Worm (Caenorhabditis elegans) whole organism, L2 larva: ENCODE results near the gene ifas-3.

ENCODE experiments used
- C34F6.9 ChIP-seq: fragments of 150-350 bp; optimal IDR thresholded peaks from 2 replicates; lab custom pipeline; 2014; ENCODE audit warnings: missing biosample characterization, missing genetic modification characterization
- F13H6.1 ChIP-seq: sonication (generic microtip); optimal IDR thresholded peaks from 2 replicates; lab custom pipeline; 2016; ENCODE audit warnings: missing genetic modification characterization, missing compliant biosample characterization
- R02D3.7 ChIP-seq: fragments of 150-350 bp; optimal IDR thresholded peaks from 2 replicates; lab custom pipeline; 2014; ENCODE audit warnings: missing biosample characterization, missing genetic modification characterization
- Y55F3AM.14 ChIP-seq: fragments of 200-800 bp; sonication (Bioruptor generic); optimal IDR thresholded peaks from 2 replicates; lab custom pipeline; 2018; ENCODE audit warnings: mild to moderate bottlenecking, missing genetic modification characterization, missing compliant biosample characterization
- ZK546.5 ChIP-seq: sonication (generic microtip); optimal IDR thresholded peaks from 2 replicates; lab custom pipeline; 2017; ENCODE audit warnings: missing biosample characterization, missing genetic modification characterization
- aly-2 ChIP-seq: fragments of 150-350 bp; optimal IDR thresholded peaks from 2 replicates; lab custom pipeline; 2014; ENCODE audit warnings: missing biosample characterization, missing genetic modification characterization
- ama-1 ChIP-seq: fragments of 150-350 bp; optimal IDR thresholded peaks from 2 replicates; lab custom pipeline; 2018; ENCODE audit warnings: inconsistent platforms
- ceh-16 ChIP-seq: fragments of 150-350 bp; optimal IDR thresholded peaks from 2 replicates; lab custom pipeline; 2014; ENCODE audit warnings: missing biosample characterization, missing genetic modification characterization
- ceh-82 ChIP-seq: fragments of 150-350 bp; optimal IDR thresholded peaks from 2 replicates; lab custom pipeline; 2014; ENCODE audit warnings: missing biosample characterization, missing genetic modification characterization
- crh-2 ChIP-seq: sonication (generic microtip); optimal IDR thresholded peaks from 2 replicates; lab custom pipeline; 2017; ENCODE audit warnings: missing biosample characterization, missing genetic modification characterization
- dmd-4 ChIP-seq: sonication (generic microtip); optimal IDR thresholded peaks from 2 replicates; lab custom pipeline; 2017; ENCODE audit warnings: missing biosample characterization, missing genetic modification characterization
- egl-27 ChIP-seq: sonication (generic microtip); optimal IDR thresholded peaks from 3 replicates; lab custom pipeline; 2017; ENCODE audit warnings: missing biosample characterization, missing genetic modification reagents, missing genetic modification characterization
- elt-3 ChIP-seq: sonication (generic microtip); optimal IDR thresholded peaks from 2 replicates; lab custom pipeline; 2017; ENCODE audit warnings: missing biosample characterization, missing genetic modification characterization
- fos-1 ChIP-seq: fragments of 150-350 bp; optimal IDR thresholded peaks from 2 replicates; lab custom pipeline; 2014; ENCODE audit warnings: missing biosample characterization, missing genetic modification characterization
- gmeb-1 ChIP-seq: fragments of 150-350 bp; optimal IDR thresholded peaks from 2 replicates; lab custom pipeline; 2014; ENCODE audit warnings: missing biosample characterization, missing genetic modification characterization
- lin-11 ChIP-seq: fragments of 150-350 bp; sonication (generic microtip); optimal IDR thresholded peaks from 2 replicates; lab custom pipeline; 2014; ENCODE audit warnings: missing biosample characterization, missing genetic modification characterization, inconsistent platforms, mixed read lengths
- lin-13 ChIP-seq: fragments of 150-350 bp; optimal IDR thresholded peaks from 2 replicates; lab custom pipeline; 2014; ENCODE audit warnings: missing biosample characterization, missing genetic modification reagents, missing genetic modification characterization
- lsy-2 ChIP-seq, 2 experiments: fragments of 150-350 bp in 1 of 2; sonication (generic microtip) in 1 of 2; optimal IDR thresholded peaks; 2 replicates each; lab custom pipeline; 2014 to 2017; ENCODE audit warnings: missing biosample characterization in 2 of 2, missing genetic modification characterization in 2 of 2
- mdl-1 ChIP-seq, 2 experiments: fragments of 150-350 bp in 1 of 2; sonication (generic microtip) in 1 of 2; optimal IDR thresholded peaks; 2 replicates each; lab custom pipeline; 2017; ENCODE audit warnings: missing biosample characterization in 2 of 2, missing genetic modification characterization in 2 of 2
- nhr-11 ChIP-seq: fragments of 150-350 bp; optimal IDR thresholded peaks from 2 replicates; lab custom pipeline; 2014; ENCODE audit warnings: missing biosample characterization, missing genetic modification characterization
- nhr-129 ChIP-seq: fragments of 150-350 bp; optimal IDR thresholded peaks from 2 replicates; lab custom pipeline; 2014; ENCODE audit warnings: missing biosample characterization, missing genetic modification characterization
- nhr-21 ChIP-seq: fragments of 150-350 bp; optimal IDR thresholded peaks from 2 replicates; lab custom pipeline; 2014; ENCODE audit warnings: missing biosample characterization, missing genetic modification characterization
- nhr-23 ChIP-seq: fragments of 150-350 bp; optimal IDR thresholded peaks from 2 replicates; lab custom pipeline; 2014; ENCODE audit warnings: missing biosample characterization, missing genetic modification reagents, missing genetic modification characterization
- nhr-25 ChIP-seq: fragments of 150-350 bp; sonication (generic microtip); optimal IDR thresholded peaks from 3 replicates; lab custom pipeline; 2014; ENCODE audit warnings: missing biosample characterization, missing genetic modification characterization
- nhr-6 ChIP-seq: fragments of 150-350 bp; optimal IDR thresholded peaks from 2 replicates; lab custom pipeline; 2014; ENCODE audit warnings: missing biosample characterization, missing genetic modification characterization
- nhr-77 ChIP-seq: fragments of 150-350 bp; optimal IDR thresholded peaks from 2 replicates; lab custom pipeline; 2014; ENCODE audit warnings: missing biosample characterization, missing genetic modification characterization
- peb-1 ChIP-seq: fragments of 150-350 bp; optimal IDR thresholded peaks from 2 replicates; lab custom pipeline; 2014; ENCODE audit warnings: missing biosample characterization, missing genetic modification characterization
- sem-4 ChIP-seq: fragments of 150-350 bp; optimal IDR thresholded peaks from 2 replicates; lab custom pipeline; 2014; ENCODE audit warnings: missing biosample characterization, missing genetic modification reagents, missing genetic modification characterization
- skn-1 ChIP-seq: sonication (generic microtip); optimal IDR thresholded peaks from 2 replicates; lab custom pipeline; 2017; ENCODE audit warnings: missing biosample characterization, missing genetic modification characterization
- sma-3 ChIP-seq: sonication (generic microtip); optimal IDR thresholded peaks from 2 replicates; lab custom pipeline; 2016; ENCODE audit warnings: missing genetic modification reagents, missing genetic modification characterization, missing compliant biosample characterization
- sma-9 ChIP-seq, 2 experiments: fragments of 150-350 bp in 1 of 2; sonication (generic microtip) in 1 of 2; optimal IDR thresholded peaks; 2 replicates each; lab custom pipeline; 2014 to 2016; ENCODE audit warnings: missing genetic modification characterization in 2 of 2, mild to moderate bottlenecking in 1 of 2, missing biosample characterization in 1 of 2, missing compliant biosample characterization in 1 of 2, missing genetic modification reagents in 1 of 2, moderate library complexity in 1 of 2
- snpc-4 ChIP-seq: fragments of 150-350 bp; optimal IDR thresholded peaks from 2 replicates; lab custom pipeline; 2014; ENCODE audit warnings: missing biosample characterization, missing genetic modification characterization
- unc-55 ChIP-seq: fragments of 150-350 bp; sonication (generic microtip); optimal IDR thresholded peaks from 3 replicates; lab custom pipeline; 2014; ENCODE audit warnings: missing biosample characterization, missing genetic modification reagents, missing genetic modification characterization
- unc-62 ChIP-seq: fragments of 150-350 bp; optimal IDR thresholded peaks from 2 replicates; lab custom pipeline; 2014; ENCODE audit warnings: missing biosample characterization, missing genetic modification reagents, missing genetic modification characterization
- zag-1 ChIP-seq: fragments of 150-350 bp; optimal IDR thresholded peaks from 2 replicates; lab custom pipeline; 2014; ENCODE audit warnings: missing biosample characterization, missing genetic modification characterization
- ztf-1 ChIP-seq: fragments of 200-800 bp; sonication (Bioruptor generic); conservative IDR thresholded peaks from 2 replicates; pipeline ENCODE4 v1.3.6; 2022; ENCODE audit warnings: missing genetic modification characterization, missing compliant biosample characterization
- ztf-4 ChIP-seq: fragments of 150-350 bp; optimal IDR thresholded peaks from 2 replicates; lab custom pipeline; 2014; ENCODE audit warnings: missing biosample characterization, missing genetic modification characterization

ifas-3 gene

DNA sequence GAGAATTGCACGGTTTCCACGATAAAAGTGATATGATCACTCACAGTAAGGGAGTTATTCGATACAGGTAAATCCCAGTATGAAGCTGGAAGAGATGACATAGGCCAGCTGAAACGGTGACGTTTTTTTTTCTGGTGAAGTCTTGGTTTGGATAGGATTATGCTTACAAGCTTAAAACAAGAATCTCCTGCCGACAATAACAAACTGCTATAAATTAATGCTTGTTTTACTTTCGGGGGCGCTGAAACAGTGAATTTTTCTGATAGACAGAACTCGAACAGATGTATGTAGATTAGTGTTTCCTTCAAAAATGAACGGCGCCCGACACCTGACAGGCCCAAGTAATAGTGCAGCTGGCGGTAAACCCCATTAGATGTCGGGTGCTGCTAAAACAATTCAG, 16.9 kb downstream of the ifas-3 start, which contains the start of gene srv-16:
Gene srv-16 (minus strand): TSS at position 101 of the 400 bp plus-strand sequence.
- no peak for TF ChIP-seq lin-11
- no peak for TF ChIP-seq nhr-21 (tag; lab: Kevin White, UChicago)
- no peak for TF ChIP-seq ZK546.5 (tag; lab: Kevin White, UChicago)
- TF ChIP-seq ztf-4 (tag; lab: Kevin White, UChicago) = no peak
- TF ChIP-seq nhr-6 (tag; lab: Kevin White, UChicago) = no peak
- TF ChIP-seq, all 48 proteins: peak for 0

DNA sequence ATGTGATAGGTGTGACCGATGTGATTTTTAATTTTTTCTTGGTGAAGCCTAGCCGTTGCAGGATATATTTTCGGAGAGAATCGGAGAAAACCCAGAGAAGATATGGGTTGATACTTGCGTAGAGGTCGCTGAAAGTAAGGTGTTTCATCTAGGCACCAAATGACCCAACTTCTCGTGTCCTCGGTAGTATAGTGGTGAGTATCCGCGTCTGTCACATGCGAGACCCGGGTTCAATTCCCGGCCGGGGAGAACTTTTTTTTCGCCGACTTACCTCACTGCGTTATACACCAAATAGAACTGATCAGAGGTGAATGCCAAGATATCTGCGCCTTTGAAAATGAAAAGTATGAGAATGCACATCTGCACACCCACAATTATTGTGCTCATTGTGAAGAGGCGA, 18.9 kb downstream of the ifas-3 start:
- TF ChIP-seq C34F6.9 (peak; percentile 2), crh-2 (tag; lab: Kevin White, UChicago) (peak; percentile 43), nhr-21 (tag; lab: Kevin White, UChicago) (peak; percentile 38), lin-13 (GFP tag; lab: Kevin White, UChicago) (peak; percentile 50), sma-3 (GFP tag; lab: Kevin White, UChicago) (peak; percentile 14), nhr-129 (tag; lab: Kevin White, UChicago) (peak; percentile 59), nhr-77 (tag; lab: Kevin White, UChicago) (no peak), sma-9 (GFP tag; optimal IDR thresholded peaks at IDR 0.05; lab: Kevin White, UChicago) (peak; percentile 11), sma-9 (tag; optimal IDR thresholded peaks at IDR 0.05; lab: Kevin White, UChicago) (no peak), nhr-25 (tag; lab: Kevin White, UChicago) (no peak), F13H6.1 (tag; lab: Kevin White, UChicago) (peak; percentile 30), ztf-1 (GFP tag; lab: Robert Waterston, UW) (no peak), snpc-4 (no peak), fos-1 (tag; lab: Kevin White, UChicago) (no peak), peb-1 (no peak), unc-55 (GFP tag; lab: Kevin White, UChicago) (peak; percentile 16)

DNA sequence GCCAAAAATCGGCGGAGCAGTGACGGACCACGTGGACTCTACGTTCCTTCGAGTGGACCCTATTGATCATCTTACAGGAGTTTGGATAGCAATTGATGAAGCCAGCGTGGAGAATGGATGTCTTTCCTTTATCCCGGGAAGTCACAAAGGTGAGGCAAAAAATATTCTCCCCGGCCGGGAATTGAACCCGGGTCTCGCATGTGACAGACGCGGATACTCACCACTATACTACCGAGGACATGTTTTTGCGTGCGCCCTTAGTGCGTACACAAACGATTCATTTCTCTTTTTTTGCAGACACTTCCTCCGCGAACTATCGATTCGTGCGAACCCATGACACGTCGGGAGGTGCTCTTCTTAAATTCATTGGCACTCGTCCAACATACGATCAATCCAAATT, 19.5 kb downstream of the ifas-3 start:
- peak; percentile 5 for TF ChIP-seq Y55F3AM.14 (GFP tag; lab: Kevin White, UChicago)
- TF ChIP-seq nhr-21 (tag; lab: Kevin White, UChicago) = no peak
- no peak for TF ChIP-seq fos-1 (tag; lab: Kevin White, UChicago)
- TF ChIP-seq F13H6.1 (tag; lab: Kevin White, UChicago) = no peak
- peak in 1 of 2 experiments; percentile 1 for TF ChIP-seq mdl-1 (tag; optimal IDR thresholded peaks at IDR 0.05; lab: Kevin White, UChicago)
- no peak for TF ChIP-seq C34F6.9
- no peak for TF ChIP-seq ceh-82
- no peak for TF ChIP-seq nhr-6 (tag; lab: Kevin White, UChicago)
- TF ChIP-seq unc-55 (GFP tag; lab: Kevin White, UChicago) = peak; percentile 34
- peak; percentile 60 for TF ChIP-seq nhr-129 (tag; lab: Kevin White, UChicago)
- peak; percentile 13 for TF ChIP-seq sma-3 (GFP tag; lab: Kevin White, UChicago)
- no peak for TF ChIP-seq nhr-11 (tag; lab: Kevin White, UChicago)
- no peak for TF ChIP-seq zag-1 (tag; lab: Kevin White, UChicago)
- TF ChIP-seq ztf-1 (GFP tag; lab: Robert Waterston, UW) = no peak
- no peak for TF ChIP-seq ama-1 (lab: Kevin White, UChicago)
- TF ChIP-seq gmeb-1 (tag; lab: Kevin White, UChicago) = peak; percentile 28
- no peak for TF ChIP-seq dmd-4 (tag; lab: Kevin White, UChicago)
- TF ChIP-seq elt-3 (tag; lab: Kevin White, UChicago) = no peak
- TF ChIP-seq sma-9 (GFP tag; optimal IDR thresholded peaks at IDR 0.05; lab: Kevin White, UChicago) = peak; percentile 13
- no peak for TF ChIP-seq sma-9 (tag; optimal IDR thresholded peaks at IDR 0.05; lab: Kevin White, UChicago)
- no peak for TF ChIP-seq snpc-4

DNA sequence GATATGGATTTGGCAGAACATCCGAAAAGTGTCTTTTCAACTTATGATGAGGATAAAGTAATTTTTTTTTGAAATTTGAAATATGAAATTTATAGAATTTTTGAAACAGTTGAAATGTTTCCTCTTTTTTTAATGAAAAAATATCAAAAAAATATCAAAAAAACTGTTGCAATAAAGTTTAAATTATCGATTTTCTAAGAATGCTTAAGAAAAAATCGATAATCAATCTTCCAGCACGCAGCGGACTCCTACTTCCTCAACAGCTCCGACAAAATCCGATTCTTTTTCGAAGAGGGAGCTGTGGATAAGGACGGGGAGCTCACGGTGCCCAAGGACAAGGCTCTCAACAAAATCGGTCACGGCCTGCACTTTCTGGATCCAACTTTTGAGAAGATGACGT, 20.0 kb downstream of the ifas-3 start:
- TF ChIP-seq skn-1 (tag; lab: Kevin White, UChicago) = no peak
- no peak for TF ChIP-seq egl-27 (tag; lab: Kevin White, UChicago)
- no peak for TF ChIP-seq gmeb-1 (tag; lab: Kevin White, UChicago)

DNA sequence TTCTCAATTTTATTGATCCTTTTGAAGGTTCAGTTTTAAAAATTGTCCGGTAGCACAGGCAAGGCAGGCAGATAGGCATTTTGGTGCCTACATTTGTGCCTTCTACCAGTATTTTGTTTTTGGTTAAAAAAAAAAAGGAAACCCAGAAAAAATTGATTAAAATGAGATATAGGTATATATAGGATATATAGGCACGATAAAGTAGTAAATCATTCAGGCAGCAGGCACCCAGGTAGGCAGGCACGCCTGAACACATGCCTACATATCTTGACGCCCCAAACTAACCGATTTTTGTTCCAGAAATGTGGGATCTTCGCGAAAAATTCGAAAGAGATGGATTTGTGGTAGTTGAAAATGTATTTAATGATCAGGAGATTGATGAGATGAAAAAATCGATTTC, 20.4 kb downstream of the ifas-3 start, which contains the start of gene Y105C5B.9:
Gene Y105C5B.9 (plus strand): TSS at position 301 of the 400 bp plus-strand sequence.
- TF ChIP-seq nhr-6 (tag; lab: Kevin White, UChicago) = no peak
- TF ChIP-seq ama-1 (lab: Kevin White, UChicago) = no peak
- TF ChIP-seq sma-9 (GFP tag; optimal IDR thresholded peaks at IDR 0.05; lab: Kevin White, UChicago) = no peak
- TF ChIP-seq sma-9 (tag; optimal IDR thresholded peaks at IDR 0.05; lab: Kevin White, UChicago) = no peak
- TF ChIP-seq lin-11 = no peak
- no peak for TF ChIP-seq aly-2
- no peak for TF ChIP-seq nhr-77 (tag; lab: Kevin White, UChicago)
- TF ChIP-seq gmeb-1 (tag; lab: Kevin White, UChicago) = no peak
- TF ChIP-seq C34F6.9 = no peak
- no peak for TF ChIP-seq snpc-4
- TF ChIP-seq unc-62 (GFP tag; lab: Kevin White, UChicago) = no peak
- no peak for TF ChIP-seq skn-1 (tag; lab: Kevin White, UChicago)
- no peak for TF ChIP-seq nhr-23
- no peak for TF ChIP-seq sem-4 (tag; lab: Kevin White, UChicago)
- no peak for TF ChIP-seq R02D3.7
- no peak for TF ChIP-seq lsy-2 (tag; optimal IDR thresholded peaks at IDR 0.05; lab: Kevin White, UChicago)
- no peak for TF ChIP-seq mdl-1 (tag; optimal IDR thresholded peaks at IDR 0.05; lab: Kevin White, UChicago)
- TF ChIP-seq ceh-16 = no peak
